Fruit fly (Drosophila melanogaster): ENCODE measurements around the gene CG11262.

Gene CG11262

dm6 chr3L:13017803-13018324 is 22.9 kb downstream of the CG11262 start, which contains the start of the genes mRpL20 and Icmt (continued):
- TF ChIP-seq Aef1 (GFP tag; IDR thresholded peaks at IDR 0.05) (peak; percentile 96), Antp (GFP tag; optimal IDR thresholded peaks at IDR 0.05) (peak; percentile 56), CG17912 (GFP tag; optimal IDR thresholded peaks at IDR 0.05) (no peak), cg (GFP tag; optimal IDR thresholded peaks at IDR 0.05) (no peak), CG17361 (GFP tag; IDR thresholded peaks at IDR 0.05) (peak; percentile 98), bab2 (GFP tag; optimal IDR thresholded peaks at IDR 0.05) (peak; percentile 36), Gug (GFP tag; IDR thresholded peaks at IDR 0.05) (peak; percentile 95), CoRest (tag; optimal IDR thresholded peaks at IDR 0.05) (peak; percentile 97), zfh1 (GFP tag; IDR thresholded peaks at IDR 0.05) (peak; percentile 97), CG13624 (GFP tag; optimal IDR thresholded peaks at IDR 0.05) (peak; percentile 33), HLH3B (GFP tag; IDR thresholded peaks at IDR 0.05) (peak; percentile 97), crp (GFP tag; optimal IDR thresholded peaks at IDR 0.05) (peak in 1 of 2 experiments; percentile 54), run (tag; optimal IDR thresholded peaks at IDR 0.05) (peak; percentile 93), Mrtf (GFP tag; IDR thresholded peaks at IDR 0.05) (peak; percentile 96), nom (GFP tag; optimal IDR thresholded peaks at IDR 0.05) (peak; percentile 66), bcd (GFP tag; optimal IDR thresholded peaks at IDR 0.05) (peak; percentile 93), CG1602 (GFP tag; optimal IDR thresholded peaks at IDR 0.05) (peak; percentile 92), odd (GFP tag; optimal IDR thresholded peaks at IDR 0.05) (peak; percentile 78), pan (optimal IDR thresholded peaks at IDR 0.05) (no peak), pan (GFP tag; optimal IDR thresholded peaks at IDR 0.05 in 1 of 2, IDR thresholded peaks at IDR 0.05 in 1 of 2) (peak in 1 of 2 experiments; percentile 98), Hsf (GFP tag; optimal IDR thresholded peaks at IDR 0.05) (peak; percentile 72), nau (GFP tag; optimal IDR thresholded peaks at IDR 0.05) (peak; percentile 59), mirr (GFP tag; optimal IDR thresholded peaks at IDR 0.05) (no peak), CG17568 (GFP tag; optimal IDR thresholded peaks at IDR 0.05) (peak; percentile 81), CG12104 (GFP tag; optimal IDR thresholded peaks at IDR 0.05) (peak; percentile 72), E2f1 (GFP tag; IDR thresholded peaks at IDR 0.05) (peak; percentile 97), PHDP (tag; optimal IDR thresholded peaks at IDR 0.05) (peak; percentile 97), D19B (GFP tag; optimal IDR thresholded peaks at IDR 0.05) (peak; percentile 72), Fer2 (tag; optimal IDR thresholded peaks at IDR 0.05) (peak; percentile 60), Rfx (GFP tag; IDR thresholded peaks at IDR 0.05) (peak; percentile 98), D (optimal IDR thresholded peaks at IDR 0.05) (no peak), D (GFP tag; optimal IDR thresholded peaks at IDR 0.05) (peak; percentile 64), Doc3 (GFP tag; IDR thresholded peaks at IDR 0.05; ENCODE audit: partially characterized antibody) (peak; percentile 72), slou (GFP tag; optimal IDR thresholded peaks at IDR 0.05) (peak; percentile 81), MBD-R2 (GFP tag; IDR thresholded peaks at IDR 0.05) (peak; percentile 87), CG4854 (GFP tag; optimal IDR thresholded peaks at IDR 0.05) (no peak), corto (GFP tag; optimal IDR thresholded peaks at IDR 0.05) (peak; percentile 52), CG6813 (GFP tag; optimal IDR thresholded peaks at IDR 0.05) (peak; percentile 61), Tbp (GFP tag; optimal IDR thresholded peaks at IDR 0.05) (no peak), CG2678 (tag; optimal IDR thresholded peaks at IDR 0.05) (peak; percentile 94), ci (GFP tag; IDR thresholded peaks at IDR 0.05) (peak; percentile 94), Adf1 (GFP tag; IDR thresholded peaks at IDR 0.05) (peak; percentile 82), CG18011 (GFP tag; optimal IDR thresholded peaks at IDR 0.05) (peak; percentile 45), so (GFP tag; IDR thresholded peaks at IDR 0.05) (peak; percentile 85), CG16813 (GFP tag; IDR thresholded peaks at IDR 0.05; ENCODE audit: partially characterized antibody) (peak; percentile 72), z (GFP tag; IDR thresholded peaks at IDR 0.05) (no peak), Fer3 (tag; optimal IDR thresholded peaks at IDR 0.05) (peak; percentile 91), CG3407 (GFP tag; optimal IDR thresholded peaks at IDR 0.05) (peak; percentile 88), mam (GFP tag; optimal IDR thresholded peaks at IDR 0.05) (peak; percentile 69), CG4424 (GFP tag; optimal IDR thresholded peaks at IDR 0.05) (peak; percentile 82), toy (GFP tag; IDR thresholded peaks at IDR 0.05) (peak; percentile 94)

Data from whole organism, embryonic.